Worm (Caenorhabditis elegans) whole organism, L4 larva: ENCODE results near the gene ceh-43.

Source experiments
- F26F4.8 ChIP-seq: fragments of 200-800 bp; sonication (Bioruptor generic); conservative IDR thresholded peaks from 2 replicates; pipeline ENCODE4 v1.3.6; 2022; ENCODE audit warnings: missing genetic modification characterization, missing compliant biosample characterization
- F37D6.2 ChIP-seq: sonication (generic microtip); optimal IDR thresholded peaks from 2 replicates; lab custom pipeline; 2016; ENCODE audit warnings: mild to moderate bottlenecking, missing genetic modification characterization, missing compliant biosample characterization
- R02D3.7 ChIP-seq: fragments of 150-350 bp; sonication (generic microtip); optimal IDR thresholded peaks from 3 replicates; lab custom pipeline; 2014; ENCODE audit warnings: missing biosample characterization, missing genetic modification characterization
- T20F7.1 ChIP-seq: fragments of 200-800 bp; sonication (Bioruptor generic); optimal IDR thresholded peaks from 2 replicates; lab custom pipeline; 2018; ENCODE audit warnings: mild to moderate bottlenecking, missing genetic modification characterization, missing compliant biosample characterization
- Y75B8A.6 ChIP-seq: fragments of 200-800 bp; sonication (Bioruptor generic); IDR thresholded peaks from 2 replicates; pipeline ENCODE4 v1.3.6; 2022; ENCODE audit warnings: missing genetic modification reagents, missing genetic modification characterization, missing compliant biosample characterization
- ZK337.2 ChIP-seq: fragments of 200-800 bp; sonication (Bioruptor generic); IDR thresholded peaks from 2 replicates; pipeline ENCODE4 v1.3.6; 2022; ENCODE audit warnings: missing genetic modification reagents, missing genetic modification characterization, missing compliant biosample characterization
- aha-1 ChIP-seq: fragments of 150-350 bp; peaks from one replicate; lab custom pipeline; 2014; ENCODE audit warnings: missing biosample characterization, missing genetic modification characterization
- ama-1 ChIP-seq: fragments of 150-350 bp; optimal IDR thresholded peaks from 2 replicates; lab custom pipeline; 2014; ENCODE audit warnings: inconsistent platforms, mixed read lengths
- attf-4 ChIP-seq: sonication (generic microtip); optimal IDR thresholded peaks from 3 replicates; lab custom pipeline; 2017; ENCODE audit warnings: missing biosample characterization, missing genetic modification characterization
- ceh-28 ChIP-seq: fragments of 150-350 bp; optimal IDR thresholded peaks from 2 replicates; lab custom pipeline; 2014; ENCODE audit warnings: missing biosample characterization, missing genetic modification reagents, missing genetic modification characterization
- ceh-82 ChIP-seq: sonication (generic microtip); optimal IDR thresholded peaks from 2 replicates; lab custom pipeline; 2017; ENCODE audit warnings: missing biosample characterization, missing genetic modification characterization
- cey-2 ChIP-seq: sonication (generic microtip); optimal IDR thresholded peaks from 3 replicates; lab custom pipeline; 2017; ENCODE audit warnings: missing genetic modification characterization, mild to moderate bottlenecking, missing compliant biosample characterization, antibody characterized with exemption, borderline replicate concordance; ENCODE audit not compliant: insufficient read depth
- ctbp-1 ChIP-seq: fragments of 200-800 bp; sonication (Bioruptor generic); IDR thresholded peaks from 2 replicates; pipeline ENCODE4 v1.3.6; 2022; ENCODE audit warnings: missing genetic modification reagents, missing genetic modification characterization, missing compliant biosample characterization
- daf-12 ChIP-seq: fragments of 150-350 bp; optimal IDR thresholded peaks from 2 replicates; lab custom pipeline; 2014; ENCODE audit warnings: missing biosample characterization, missing genetic modification reagents, missing genetic modification characterization
- daf-16 ChIP-seq, 3 experiments: sonication (generic microtip); optimal IDR thresholded peaks; 2 replicates each; lab custom pipeline; 2016 to 2017; ENCODE audit warnings: missing genetic modification characterization in 3 of 3, missing genetic modification reagents in 3 of 3, mild to moderate bottlenecking in 2 of 3, missing compliant biosample characterization in 2 of 3, missing biosample characterization in 1 of 3, moderate library complexity in 1 of 3
- dmd-6 ChIP-seq: fragments of 200-800 bp; sonication (Bioruptor generic); IDR thresholded peaks from 2 replicates; pipeline ENCODE4 v1.3.6; 2022; ENCODE audit warnings: missing genetic modification reagents, missing genetic modification characterization, missing compliant biosample characterization
- dve-1 ChIP-seq: sonication (generic microtip); optimal IDR thresholded peaks from 2 replicates; lab custom pipeline; 2017; ENCODE audit warnings: antibody characterized with exemption, mild to moderate bottlenecking, missing genetic modification characterization, missing compliant biosample characterization; ENCODE audit not compliant: insufficient read depth
- egl-27 ChIP-seq: sonication (generic microtip); optimal IDR thresholded peaks from 3 replicates; lab custom pipeline; 2017; ENCODE audit warnings: missing biosample characterization, missing genetic modification reagents, missing genetic modification characterization
- gei-8 ChIP-seq: fragments of 200-800 bp; sonication (Bioruptor generic); optimal IDR thresholded peaks from 2 replicates; lab custom pipeline; 2018; ENCODE audit warnings: mild to moderate bottlenecking, missing genetic modification characterization, missing compliant biosample characterization
- hlh-30 ChIP-seq: sonication (generic microtip); optimal IDR thresholded peaks from 2 replicates; lab custom pipeline; 2017; ENCODE audit warnings: antibody characterized with exemption, mild to moderate bottlenecking, missing genetic modification characterization, missing compliant biosample characterization; ENCODE audit not compliant: insufficient read depth
- hmg-1.1 ChIP-seq: fragments of 200-800 bp; sonication (Bioruptor generic); IDR thresholded peaks from 2 replicates; pipeline ENCODE4 v1.3.6; 2022; ENCODE audit warnings: missing genetic modification reagents, missing genetic modification characterization, missing compliant biosample characterization
- lim-7 ChIP-seq: fragments of 200-800 bp; sonication (Bioruptor generic); IDR thresholded peaks from 2 replicates; pipeline ENCODE4 v1.3.6; 2022; ENCODE audit warnings: missing genetic modification characterization, missing compliant biosample characterization
- lin-39 ChIP-seq: fragments of 150-350 bp; optimal IDR thresholded peaks from 2 replicates; lab custom pipeline; 2014; ENCODE audit warnings: missing biosample characterization, missing genetic modification reagents, missing genetic modification characterization
- lir-3 ChIP-seq: sonication (generic microtip); optimal IDR thresholded peaks from 2 replicates; lab custom pipeline; 2016; ENCODE audit warnings: mild to moderate bottlenecking, missing genetic modification characterization, missing compliant biosample characterization
- lsy-2 ChIP-seq, 2 experiments: fragments of 150-350 bp in 1 of 2; sonication (generic microtip) in 1 of 2; optimal IDR thresholded peaks; 2 replicates each; lab custom pipeline; 2014 to 2017; ENCODE audit warnings: missing biosample characterization in 2 of 2, missing genetic modification characterization in 2 of 2
- mdl-1 ChIP-seq, 2 experiments: fragments of 150-350 bp in 1 of 2; sonication (generic microtip) in 1 of 2; optimal IDR thresholded peaks; 2 replicates each; lab custom pipeline; 2014 to 2017; ENCODE audit warnings: missing biosample characterization in 2 of 2, missing genetic modification characterization in 2 of 2
- mep-1 ChIP-seq: fragments of 150-350 bp; sonication (generic microtip); optimal IDR thresholded peaks from 3 replicates; lab custom pipeline; 2014; ENCODE audit warnings: missing biosample characterization, missing genetic modification characterization
- mxl-3 ChIP-seq: fragments of 200-800 bp; sonication (Bioruptor generic); optimal IDR thresholded peaks from 2 replicates; lab custom pipeline; 2018; ENCODE audit warnings: mild to moderate bottlenecking, missing genetic modification characterization, missing compliant biosample characterization
- nhr-28 ChIP-seq: fragments of 150-350 bp; optimal IDR thresholded peaks from 2 replicates; lab custom pipeline; 2014; ENCODE audit warnings: missing biosample characterization, missing genetic modification characterization
- nhr-41 ChIP-seq: fragments of 200-800 bp; sonication (Bioruptor generic); IDR thresholded peaks from 2 replicates; pipeline ENCODE4 v1.3.6; 2022; ENCODE audit warnings: missing genetic modification reagents, missing genetic modification characterization, missing compliant biosample characterization
- nhr-42 ChIP-seq: fragments of 200-800 bp; sonication (Bioruptor generic); IDR thresholded peaks from 2 replicates; pipeline ENCODE4 v1.3.6; 2022; ENCODE audit warnings: missing genetic modification characterization, missing compliant biosample characterization
- nhr-48 ChIP-seq: sonication (generic microtip); optimal IDR thresholded peaks from 2 replicates; lab custom pipeline; 2016; ENCODE audit warnings: mild to moderate bottlenecking, missing genetic modification characterization, missing compliant biosample characterization
- nhr-77 ChIP-seq: fragments of 150-350 bp; optimal IDR thresholded peaks from 2 replicates; lab custom pipeline; 2014; ENCODE audit warnings: missing biosample characterization, missing genetic modification characterization
- pha-4 ChIP-seq, 2 experiments: fragments of 150-350 bp in 1 of 2; fragments of 200-800 bp in 1 of 2; sonication (Bioruptor generic) in 1 of 2; IDR thresholded peaks in 1 of 2; optimal IDR thresholded peaks in 1 of 2; 2 replicates each; pipeline versions ENCODE4 v1.3.6 to Lab custom; 2014 to 2022; ENCODE audit warnings: missing genetic modification characterization in 2 of 2, missing genetic modification reagents in 2 of 2, missing biosample characterization in 1 of 2, missing compliant biosample characterization in 1 of 2
- php-3 ChIP-seq: fragments of 200-800 bp; sonication (Bioruptor generic); IDR thresholded peaks from 2 replicates; pipeline ENCODE4 v1.3.6; 2022; ENCODE audit warnings: missing genetic modification reagents, missing genetic modification characterization, missing compliant biosample characterization
- pqm-1 ChIP-seq: sonication (generic microtip); optimal IDR thresholded peaks from 2 replicates; lab custom pipeline; 2017; ENCODE audit warnings: missing biosample characterization, missing genetic modification characterization
- saeg-2 ChIP-seq: fragments of 200-800 bp; sonication (Bioruptor generic); IDR thresholded peaks from 2 replicates; pipeline ENCODE4 v1.3.6; 2022; ENCODE audit warnings: missing genetic modification reagents, missing genetic modification characterization, missing compliant biosample characterization
- snpc-1.2 ChIP-seq: fragments of 200-800 bp; sonication (Bioruptor generic); IDR thresholded peaks from 2 replicates; pipeline ENCODE4 v1.3.6; 2022; ENCODE audit warnings: missing genetic modification reagents, missing genetic modification characterization, missing compliant biosample characterization
- spr-1 ChIP-seq: sonication (generic microtip); optimal IDR thresholded peaks from 2 replicates; lab custom pipeline; 2016; ENCODE audit warnings: mild to moderate bottlenecking, missing genetic modification characterization, missing compliant biosample characterization
- spr-3 ChIP-seq: fragments of 200-800 bp; sonication (Bioruptor generic); optimal IDR thresholded peaks from 2 replicates; lab custom pipeline; 2018; ENCODE audit warnings: mild to moderate bottlenecking, missing genetic modification characterization, missing compliant biosample characterization
- unc-39 ChIP-seq: sonication (generic microtip); optimal IDR thresholded peaks from 2 replicates; lab custom pipeline; 2017; ENCODE audit warnings: missing biosample characterization, missing genetic modification characterization
- unc-62 ChIP-seq, 3 experiments: fragments of 150-350 bp in 1 of 3; sonication (generic microtip); optimal IDR thresholded peaks in 2 of 3; peaks in 1 of 3; 1 replicate in 1 of 3; 2 replicates in 2 of 3; lab custom pipeline; 2014 to 2017; ENCODE audit warnings: missing biosample characterization in 3 of 3, missing genetic modification characterization in 3 of 3, missing genetic modification reagents in 3 of 3, missing genotype in 1 of 3
- zip-11 ChIP-seq: fragments of 200-800 bp; sonication (Bioruptor generic); IDR thresholded peaks from 2 replicates; pipeline ENCODE4 v1.3.6; 2022; ENCODE audit warnings: missing genetic modification characterization, missing compliant biosample characterization

Gene ceh-43

ce11 chrIII:4449893-4450579 lies at the start of gene ceh-43 (continued):
- no peak for TF ChIP-seq attf-4 (tag; lab: Kevin White, UChicago)
- peak; percentile 43; the same call in 1 of the 2 replicates for TF ChIP-seq ctbp-1 (GFP tag; lab: Robert Waterston, UW)
- TF ChIP-seq R02D3.7 (tag; lab: Kevin White, UChicago), result no peak
- TF ChIP-seq dmd-6 (GFP tag; lab: Robert Waterston, UW), result peak; percentile 44; the same call in 1 of the 2 replicates
- TF ChIP-seq zip-11, result no peak
- TF ChIP-seq php-3 (GFP tag; lab: Robert Waterston, UW), result no peak

ce11 chrIII:4498938-4499337 lies 49.2 kb upstream of the ceh-43 start, which contains the start of the genes C07G2.5 and atf-7:
TSS of gene C07G2.5 (minus strand) at chrIII:4499038.
TSS of gene atf-7 (minus strand) at chrIII:4499045.
- no peak for TF ChIP-seq egl-27 (tag; lab: Kevin White, UChicago)
- no peak for TF ChIP-seq ceh-82 (tag; lab: Kevin White, UChicago)
- no peak for TF ChIP-seq snpc-1.2
- no peak for TF ChIP-seq unc-39 (tag; lab: Kevin White, UChicago)
- no peak for TF ChIP-seq unc-62 (GFP tag; optimal IDR thresholded peaks at IDR 0.05 in 1 of 2; lab: Kevin White, UChicago)
- no peak for TF ChIP-seq unc-62 (tag; optimal IDR thresholded peaks at IDR 0.05; lab: Kevin White, UChicago)
- TF ChIP-seq gei-8 (GFP tag; lab: Kevin White, UChicago), result no peak
- TF ChIP-seq daf-16 (GFP tag; optimal IDR thresholded peaks at IDR 0.05; lab: Kevin White, UChicago), result no peak
- TF ChIP-seq daf-16 (tag; optimal IDR thresholded peaks at IDR 0.05; lab: Kevin White, UChicago), result no peak
- no peak for TF ChIP-seq nhr-48 (tag; lab: Kevin White, UChicago)
- TF ChIP-seq ama-1 (lab: Kevin White, UChicago), result peak; percentile 85

ce11 chrIII:4496085-4496484 lies 46.3 kb upstream of the ceh-43 start:
- no peak for TF ChIP-seq lin-39 (tag; lab: Kevin White, UChicago)
- no peak for TF ChIP-seq F37D6.2 (tag; lab: Kevin White, UChicago)
- TF ChIP-seq pqm-1 (tag; lab: Kevin White, UChicago), result peak; percentile 36
- no peak for TF ChIP-seq ZK337.2 (GFP tag; lab: Robert Waterston, UW)
- no peak for TF ChIP-seq Y75B8A.6 (GFP tag; lab: Robert Waterston, UW)
- TF ChIP-seq nhr-41 (GFP tag; lab: Robert Waterston, UW), result peak; percentile 39; the same call in 1 of the 2 replicates
- peak; percentile 61 for TF ChIP-seq ama-1 (lab: Kevin White, UChicago)
- TF ChIP-seq T20F7.1 (GFP tag; lab: Kevin White, UChicago), result peak; percentile 30
- TF ChIP-seq pha-4 (GFP tag; IDR thresholded peaks at IDR 0.05; lab: Robert Waterston, UW), result peak; percentile 68; the same call in 1 of the 2 replicates
- no peak for TF ChIP-seq pha-4 (tag; optimal IDR thresholded peaks at IDR 0.05; lab: Kevin White, UChicago)
- no peak for TF ChIP-seq F26F4.8 (GFP tag; lab: Robert Waterston, UW)
- TF ChIP-seq saeg-2 (GFP tag; lab: Robert Waterston, UW), result peak; percentile 41; the same call in 1 of the 2 replicates
- no peak for TF ChIP-seq aha-1 (tag; lab: Kevin White, UChicago)
- TF ChIP-seq zip-11, result no peak
- TF ChIP-seq mep-1 (tag; lab: Kevin White, UChicago), result peak; percentile 58
- TF ChIP-seq daf-12 (tag; lab: Kevin White, UChicago), result no peak
- TF ChIP-seq hlh-30 (tag; lab: Kevin White, UChicago), result peak; percentile 53
- no peak for TF ChIP-seq spr-3 (GFP tag; lab: Kevin White, UChicago)
- no peak for TF ChIP-seq attf-4 (tag; lab: Kevin White, UChicago)
- TF ChIP-seq cey-2 (tag; lab: Kevin White, UChicago), result peak; percentile 39
- no peak for TF ChIP-seq lir-3 (tag; lab: Kevin White, UChicago)
- peak; percentile 88 for TF ChIP-seq nhr-48 (tag; lab: Kevin White, UChicago)
- peak in 1 of 2 experiments; percentile 44 for TF ChIP-seq daf-16 (GFP tag; optimal IDR thresholded peaks at IDR 0.05; lab: Kevin White, UChicago)
- TF ChIP-seq daf-16 (tag; optimal IDR thresholded peaks at IDR 0.05; lab: Kevin White, UChicago), result peak; percentile 96
- TF ChIP-seq dve-1 (tag; lab: Kevin White, UChicago), result peak; percentile 93
- TF ChIP-seq lsy-2 (tag; optimal IDR thresholded peaks at IDR 0.05; lab: Kevin White, UChicago), result peak in 1 of 2 experiments; percentile 39
- no peak for TF ChIP-seq ceh-28 (tag; lab: Kevin White, UChicago)
- TF ChIP-seq nhr-42, result 0 out of 2 replicates have a peak, but pooled peaks have one; percentile 38
- no peak for TF ChIP-seq spr-1
- TF ChIP-seq nhr-77 (tag; lab: Kevin White, UChicago), result peak; percentile 55
- peak in 1 of 2 experiments; percentile 72 for TF ChIP-seq mdl-1 (tag; optimal IDR thresholded peaks at IDR 0.05; lab: Kevin White, UChicago)
- no peak for TF ChIP-seq lim-7
- peak; percentile 46 for TF ChIP-seq mxl-3
- peak; percentile 78 for TF ChIP-seq nhr-28 (tag; lab: Kevin White, UChicago)
- TF ChIP-seq hmg-1.1, result no peak
